Fruit fly (Drosophila melanogaster) whole organism, embryonic: ENCODE results near the gene blot.

ENCODE experiments used
- B-H2 ChIP-seq: fragments of 200-800 bp; sonication (Bioruptor generic); optimal IDR thresholded peaks from 2 replicates; lab custom pipeline; 2018; ENCODE audit warnings: missing biosample characterization, mild to moderate bottlenecking, missing genetic modification characterization
- Blimp-1 ChIP-seq: fragments of 200-800 bp; sonication (Bioruptor generic); optimal IDR thresholded peaks from 3 replicates; lab custom pipeline; 2018; ENCODE audit warnings: missing biosample characterization, missing genetic modification characterization, mild to moderate bottlenecking, moderate library complexity, missing genetic modification reagents
- Bteb2 ChIP-seq: fragments of 200-800 bp; sonication (Bioruptor generic); optimal IDR thresholded peaks from 2 replicates; lab custom pipeline; 2016; ENCODE audit warnings: missing biosample characterization, missing genetic modification characterization
- CG1024 ChIP-seq: fragments of 200-800 bp; sonication (Bioruptor generic); IDR thresholded peaks from 2 replicates; pipeline ENCODE4 v1.3.6; 2022; ENCODE audit warnings: missing biosample characterization, missing genetic modification characterization
- CG11504 ChIP-seq: fragments of 200-800 bp; sonication (Bioruptor generic); optimal IDR thresholded peaks from 3 replicates; lab custom pipeline; 2019; ENCODE audit warnings: missing biosample characterization, mild to moderate bottlenecking, missing genetic modification characterization, moderate library complexity
- CG12236 ChIP-seq: fragments of 200-800 bp; sonication (Bioruptor generic); optimal IDR thresholded peaks from 2 replicates; lab custom pipeline; 2016; ENCODE audit warnings: missing biosample characterization, missing genetic modification characterization
- CG12299 ChIP-seq: fragments of 200-800 bp; sonication (Bioruptor generic); optimal IDR thresholded peaks from 2 replicates; lab custom pipeline; 2018; ENCODE audit warnings: missing biosample characterization, mild to moderate bottlenecking, missing genetic modification characterization
- CG12769 ChIP-seq: fragments of 200-800 bp; sonication (Bioruptor generic); optimal IDR thresholded peaks from 2 replicates; lab custom pipeline; 2019; ENCODE audit warnings: missing biosample characterization, mild to moderate bottlenecking, missing genetic modification characterization, moderate library complexity
- CG15696 ChIP-seq: fragments of 200-800 bp; sonication (Bioruptor generic); optimal IDR thresholded peaks from 2 replicates; lab custom pipeline; 2019; ENCODE audit warnings: missing biosample characterization, mild to moderate bottlenecking, missing genetic modification characterization, moderate library complexity
- CG17385 ChIP-seq: fragments of 200-800 bp; sonication (Bioruptor generic); optimal IDR thresholded peaks from 3 replicates; lab custom pipeline; 2018; ENCODE audit warnings: missing biosample characterization, mild to moderate bottlenecking, missing genetic modification characterization
- CG18476 ChIP-seq: fragments of 200-800 bp; sonication (Bioruptor generic); optimal IDR thresholded peaks from 2 replicates; lab custom pipeline; 2016; ENCODE audit warnings: missing biosample characterization, mild to moderate bottlenecking, missing genetic modification characterization
- CG18764 ChIP-seq: fragments of 200-800 bp; sonication (Bioruptor generic); optimal IDR thresholded peaks from 3 replicates; lab custom pipeline; 2016; ENCODE audit warnings: missing biosample characterization, missing genetic modification characterization
- CG34376 ChIP-seq: fragments of 200-800 bp; sonication (Bioruptor generic); optimal IDR thresholded peaks from 2 replicates; lab custom pipeline; 2018; ENCODE audit warnings: missing biosample characterization, mild to moderate bottlenecking, missing genetic modification characterization
- CG3838 ChIP-seq: fragments of 200-800 bp; sonication (Bioruptor generic); optimal IDR thresholded peaks from 3 replicates; lab custom pipeline; 2016; ENCODE audit warnings: missing biosample characterization, missing genetic modification characterization
- CG9609 ChIP-seq: fragments of 200-800 bp; sonication (Bioruptor generic); optimal IDR thresholded peaks from 3 replicates; lab custom pipeline; 2016; ENCODE audit warnings: missing biosample characterization, missing genetic modification characterization
- CG9932 ChIP-seq: fragments of 200-800 bp; sonication (Bioruptor generic); IDR thresholded peaks from 2 replicates; pipeline ENCODE4 v1.3.6; 2022; ENCODE audit warnings: missing biosample characterization, missing genetic modification characterization
- D ChIP-seq, 2 experiments: fragments of 200-800 bp in 1 of 2; fragments of >200 bp in 1 of 2; sonication (Bioruptor generic) in 1 of 2; optimal IDR thresholded peaks; 2 replicates in 1 of 2; 3 replicates in 1 of 2; lab custom pipeline; 2017; ENCODE audit warnings: mild to moderate bottlenecking in 1 of 2, missing biosample characterization in 1 of 2, missing genetic modification characterization in 1 of 2, missing genetic modification reagents in 1 of 2
- Dad ChIP-seq: fragments of 200-800 bp; sonication (Bioruptor generic); optimal IDR thresholded peaks from 3 replicates; lab custom pipeline; 2016; ENCODE audit warnings: missing biosample characterization, missing genetic modification characterization
- Doc2 ChIP-seq: fragments of 200-800 bp; sonication (Bioruptor generic); IDR thresholded peaks from 2 replicates; pipeline ENCODE4 v1.3.6; 2022; ENCODE audit warnings: missing biosample characterization, missing genetic modification characterization
- E2f1 ChIP-seq: fragments of 200-800 bp; sonication (Bioruptor generic); IDR thresholded peaks from 2 replicates; pipeline ENCODE4 v1.3.6; 2022; ENCODE audit warnings: missing biosample characterization, missing genetic modification characterization
- Elba2 ChIP-seq: fragments of 200-800 bp; sonication (Bioruptor generic); optimal IDR thresholded peaks from 3 replicates; lab custom pipeline; 2016; ENCODE audit warnings: missing biosample characterization, missing genetic modification characterization
- Ets65A ChIP-seq: fragments of 200-800 bp; sonication (Bioruptor generic); peaks from one replicate; lab custom pipeline; 2016; ENCODE audit warnings: missing biosample characterization, missing genetic modification characterization
- H15 ChIP-seq: fragments of 200-800 bp; sonication (Bioruptor generic); IDR thresholded peaks from 3 replicates; pipeline ENCODE4 v1.3.6; 2022; ENCODE audit warnings: missing biosample characterization, missing genetic modification characterization
- HLH4C ChIP-seq: fragments of 200-800 bp; sonication (Bioruptor generic); IDR thresholded peaks from 3 replicates; pipeline ENCODE4 v1.3.6; 2022; ENCODE audit warnings: missing biosample characterization, missing genetic modification characterization; ENCODE audit not compliant: partially characterized antibody
- HmgZ ChIP-seq: fragments of 200-800 bp; sonication (Bioruptor generic); optimal IDR thresholded peaks from 2 replicates; lab custom pipeline; 2018; ENCODE audit warnings: missing biosample characterization, mild to moderate bottlenecking, missing genetic modification characterization
- MTF-1 ChIP-seq: fragments of 200-800 bp; sonication (Bioruptor generic); optimal IDR thresholded peaks from 2 replicates; lab custom pipeline; 2018; ENCODE audit warnings: missing biosample characterization, mild to moderate bottlenecking, missing genetic modification characterization, borderline replicate concordance
- PHDP ChIP-seq: fragments of 200-800 bp; sonication (Bioruptor generic); optimal IDR thresholded peaks from 3 replicates; lab custom pipeline; 2018; ENCODE audit warnings: missing biosample characterization, mild to moderate bottlenecking, missing genetic modification characterization, moderate library complexity
- aop ChIP-seq: fragments of 200-800 bp; sonication (Bioruptor generic); IDR thresholded peaks from 2 replicates; pipeline ENCODE4 v1.3.6; 2022; ENCODE audit warnings: missing biosample characterization, missing genetic modification characterization
- bigmax ChIP-seq: fragments of 200-800 bp; sonication (Bioruptor generic); optimal IDR thresholded peaks from 2 replicates; lab custom pipeline; 2018; ENCODE audit warnings: missing biosample characterization, mild to moderate bottlenecking, missing genetic modification characterization
- btn ChIP-seq: fragments of 200-800 bp; sonication (Bioruptor generic); optimal IDR thresholded peaks from 2 replicates; lab custom pipeline; 2016; ENCODE audit warnings: missing biosample characterization, missing genetic modification characterization
- cad ChIP-seq: fragments of >200 bp; optimal IDR thresholded peaks from 2 replicates; lab custom pipeline; 2017; ENCODE audit warnings: missing biosample characterization, missing genetic modification characterization
- chinmo ChIP-seq: fragments of 200-800 bp; sonication (Bioruptor generic); IDR thresholded peaks from 4 replicates; pipeline ENCODE4 v1.3.6; 2022; ENCODE audit warnings: missing biosample characterization, missing genetic modification characterization; ENCODE audit not compliant: partially characterized antibody
- ci ChIP-seq: fragments of 200-800 bp; sonication (Bioruptor generic); IDR thresholded peaks from 3 replicates; pipeline ENCODE4 v1.3.6; 2022; ENCODE audit warnings: missing biosample characterization, missing genetic modification characterization
- disco-r ChIP-seq: fragments of 200-800 bp; sonication (Bioruptor generic); optimal IDR thresholded peaks from 2 replicates; lab custom pipeline; 2016; ENCODE audit warnings: missing biosample characterization, missing genetic modification characterization
- dmrt11E ChIP-seq: fragments of 200-800 bp; sonication (Bioruptor generic); optimal IDR thresholded peaks from 3 replicates; lab custom pipeline; 2018; ENCODE audit warnings: missing biosample characterization, mild to moderate bottlenecking, missing genetic modification characterization, moderate library complexity
- dmrt99B ChIP-seq: fragments of 200-800 bp; sonication (Bioruptor generic); optimal IDR thresholded peaks from 2 replicates; lab custom pipeline; 2018; ENCODE audit warnings: missing biosample characterization, mild to moderate bottlenecking, missing genetic modification characterization, moderate library complexity
- dpn ChIP-seq, 2 experiments: fragments of 200-800 bp; sonication (Bioruptor generic); optimal IDR thresholded peaks; 3 replicates each; lab custom pipeline; 2016; ENCODE audit warnings: missing biosample characterization in 2 of 2, missing genetic modification characterization in 2 of 2
- dysf ChIP-seq: fragments of 200-800 bp; sonication (Bioruptor generic); IDR thresholded peaks from 3 replicates; pipeline ENCODE4 v1.3.6; 2022; ENCODE audit warnings: missing biosample characterization, missing genetic modification characterization
- grau ChIP-seq: fragments of 200-800 bp; optimal IDR thresholded peaks from 3 replicates; lab custom pipeline; 2019; ENCODE audit warnings: missing biosample characterization, mild to moderate bottlenecking, missing genetic modification characterization, moderate library complexity
- gsb ChIP-seq: fragments of 200-800 bp; sonication (Bioruptor generic); IDR thresholded peaks from 2 replicates; pipeline ENCODE4 v1.3.6; 2022; ENCODE audit warnings: missing biosample characterization, missing genetic modification characterization
- kni ChIP-seq: fragments of 200-800 bp; sonication (Bioruptor generic); optimal IDR thresholded peaks from 3 replicates; lab custom pipeline; 2017; ENCODE audit warnings: mild to moderate bottlenecking, missing biosample characterization, missing genetic modification reagents, missing genetic modification characterization
- luna ChIP-seq: fragments of 200-800 bp; sonication (Bioruptor generic); optimal IDR thresholded peaks from 2 replicates; lab custom pipeline; 2016; ENCODE audit warnings: missing biosample characterization, missing genetic modification characterization
- mld ChIP-seq: fragments of 200-800 bp; sonication (Bioruptor generic); IDR thresholded peaks from 3 replicates; pipeline ENCODE4 v1.3.6; 2022; ENCODE audit warnings: missing biosample characterization, missing genetic modification characterization; ENCODE audit not compliant: partially characterized antibody
- oc ChIP-seq: fragments of 200-800 bp; sonication (Bioruptor generic); optimal IDR thresholded peaks from 2 replicates; lab custom pipeline; 2018; ENCODE audit warnings: missing biosample characterization, mild to moderate bottlenecking, missing genetic modification characterization, moderate library complexity
- pros ChIP-seq: fragments of 200-800 bp; sonication (Bioruptor generic); optimal IDR thresholded peaks from 3 replicates; lab custom pipeline; 2019; ENCODE audit warnings: missing biosample characterization, mild to moderate bottlenecking, missing genetic modification characterization, moderate library complexity
- pum ChIP-seq: fragments of 200-800 bp; sonication (Bioruptor generic); optimal IDR thresholded peaks from 2 replicates; lab custom pipeline; 2016; ENCODE audit warnings: missing biosample characterization, missing genetic modification characterization
- rib ChIP-seq: fragments of 200-800 bp; sonication (Bioruptor generic); IDR thresholded peaks from 2 replicates; pipeline ENCODE4 v1.3.6; 2022; ENCODE audit warnings: missing biosample characterization, missing genetic modification characterization
- sd ChIP-seq: fragments of 200-800 bp; sonication (Bioruptor generic); optimal IDR thresholded peaks from 3 replicates; lab custom pipeline; 2018; ENCODE audit warnings: missing biosample characterization, mild to moderate bottlenecking, missing genetic modification characterization, moderate library complexity
- sug ChIP-seq: fragments of 200-800 bp; optimal IDR thresholded peaks from 2 replicates; lab custom pipeline; 2019; ENCODE audit warnings: missing biosample characterization, mild to moderate bottlenecking, missing genetic modification characterization, moderate library complexity
- trh ChIP-seq: fragments of 200-800 bp; sonication (Bioruptor generic); optimal IDR thresholded peaks from 2 replicates; lab custom pipeline; 2016; ENCODE audit warnings: missing biosample characterization, missing genetic modification characterization
- yki ChIP-seq: fragments of >200 bp; optimal IDR thresholded peaks from 3 replicates; lab custom pipeline; 2018

blot gene

dm6 chr3L:17407480-17408093 lies 13.7 kb downstream of the blot start (continued):
- no peak for TF ChIP-seq CG15696 (tag; lab: Kevin White, UChicago)
- no peak for TF ChIP-seq Dad (GFP tag; lab: Kevin White, UChicago)
- TF ChIP-seq CG9609 (GFP tag; lab: Kevin White, UChicago), result no peak
- no peak for TF ChIP-seq dysf (GFP tag; lab: Robert Waterston, UW)
- TF ChIP-seq Ets65A (GFP tag; lab: Kevin White, UChicago), result no peak
- no peak for TF ChIP-seq Doc2 (GFP tag; lab: Robert Waterston, UW)
- TF ChIP-seq dmrt11E (tag; lab: Kevin White, UChicago), result no peak
- TF ChIP-seq ci (GFP tag; lab: Robert Waterston, UW), result 0 out of 3 replicates have a peak, but pooled peaks have one; percentile 19
- TF ChIP-seq Bteb2 (GFP tag; lab: Kevin White, UChicago), result no peak
- TF ChIP-seq HmgZ, result no peak
- TF ChIP-seq CG12236 (GFP tag; lab: Kevin White, UChicago), result no peak
- TF ChIP-seq pum (GFP tag; lab: Kevin White, UChicago), result no peak
- TF ChIP-seq luna (GFP tag; lab: Kevin White, UChicago), result no peak
- TF ChIP-seq sd (tag; lab: Kevin White, UChicago), result peak; percentile 13
- TF ChIP-seq rib (GFP tag; lab: Robert Waterston, UW), result no peak
- peak; percentile 60 for TF ChIP-seq CG12769
- no peak for TF ChIP-seq bigmax (GFP tag; lab: Kevin White, UChicago)
- TF ChIP-seq btn (GFP tag; lab: Kevin White, UChicago), result no peak
- 0 out of 4 replicates have a peak, but pooled peaks have one; percentile 13 for TF ChIP-seq chinmo
- no peak for TF ChIP-seq disco-r (GFP tag; lab: Kevin White, UChicago)
- no peak for TF ChIP-seq trh (GFP tag; lab: Kevin White, UChicago)
- TF ChIP-seq B-H2 (GFP tag; lab: Kevin White, UChicago), result no peak
- TF ChIP-seq CG3838 (GFP tag; lab: Kevin White, UChicago), result no peak
- peak; percentile 93 for TF ChIP-seq cad (GFP tag; lab: Kevin White, UChicago)
- TF ChIP-seq sug (tag; lab: Kevin White, UChicago), result no peak
- no peak for TF ChIP-seq CG9932 (GFP tag; lab: Robert Waterston, UW)
- TF ChIP-seq kni, result peak; percentile 58
- no peak for TF ChIP-seq gsb (GFP tag; lab: Robert Waterston, UW)
- no peak for TF ChIP-seq CG11504 (tag; lab: Kevin White, UChicago)
- peak; percentile 83 for TF ChIP-seq Elba2 (GFP tag; lab: Kevin White, UChicago)
- TF ChIP-seq pros, result peak; percentile 55
- TF ChIP-seq aop, result no peak
- no peak for TF ChIP-seq dmrt99B (tag; lab: Kevin White, UChicago)
- TF ChIP-seq HLH4C (GFP tag; lab: Robert Waterston, UW), result no peak
- TF ChIP-seq grau (tag; lab: Kevin White, UChicago), result no peak
- no peak for TF ChIP-seq MTF-1 (GFP tag; lab: Kevin White, UChicago)
- no peak for TF ChIP-seq Blimp-1 (GFP tag; lab: Kevin White, UChicago)
- no peak for TF ChIP-seq PHDP (tag; lab: Kevin White, UChicago)
- no peak for TF ChIP-seq CG18764 (GFP tag; lab: Kevin White, UChicago)
- no peak for TF ChIP-seq dpn (GFP tag; optimal IDR thresholded peaks at IDR 0.05; lab: Kevin White, UChicago)
- no peak for TF ChIP-seq CG12299 (tag; lab: Kevin White, UChicago)
- TF ChIP-seq CG34376, result no peak
- no peak for TF ChIP-seq CG1024 (GFP tag; lab: Robert Waterston, UW)
- no peak for TF ChIP-seq H15
- TF ChIP-seq E2f1 (GFP tag; lab: Robert Waterston, UW), result no peak
- no peak for TF ChIP-seq mld (GFP tag; lab: Robert Waterston, UW)
- no peak for TF ChIP-seq CG18476 (GFP tag; lab: Kevin White, UChicago)
- TF ChIP-seq CG17385 (GFP tag; lab: Kevin White, UChicago), result no peak
- peak; percentile 69 for TF ChIP-seq D (optimal IDR thresholded peaks at IDR 0.05; lab: Kevin White, UChicago)
- TF ChIP-seq D (GFP tag; optimal IDR thresholded peaks at IDR 0.05; lab: Kevin White, UChicago), result no peak
- TF ChIP-seq yki (lab: Kevin White, UChicago), result no peak
- no peak for TF ChIP-seq oc (tag; lab: Kevin White, UChicago)
